Fruit fly (Drosophila melanogaster) whole organism, embryonic: ENCODE results near the gene CG17982.

Experiments used
- Adf1 ChIP-seq: fragments of 200-800 bp; sonication (Bioruptor generic); IDR thresholded peaks from 2 replicates; pipeline ENCODE4 v1.3.6; 2022; ENCODE audit warnings: missing biosample characterization, missing genetic modification characterization
- CG10366 ChIP-seq: fragments of 200-800 bp; sonication (Bioruptor generic); IDR thresholded peaks from 2 replicates; pipeline ENCODE4 v1.3.6; 2022; ENCODE audit warnings: missing biosample characterization, missing genetic modification characterization
- CG10959 ChIP-seq: fragments of 200-800 bp; sonication (Bioruptor generic); IDR thresholded peaks from 2 replicates; pipeline ENCODE4 v1.3.6; 2022; ENCODE audit warnings: missing biosample characterization, missing genetic modification characterization
- CG11093 ChIP-seq: fragments of 200-800 bp; sonication (Bioruptor generic); IDR thresholded peaks from 3 replicates; pipeline ENCODE4 v1.3.6; 2022; ENCODE audit warnings: missing biosample characterization, missing genetic modification characterization
- CG1792 ChIP-seq: fragments of 200-800 bp; sonication (Bioruptor generic); optimal IDR thresholded peaks from 2 replicates; lab custom pipeline; 2016; ENCODE audit warnings: missing biosample characterization, missing genetic modification characterization
- CG18476 ChIP-seq: fragments of 200-800 bp; sonication (Bioruptor generic); optimal IDR thresholded peaks from 2 replicates; lab custom pipeline; 2016; ENCODE audit warnings: missing biosample characterization, mild to moderate bottlenecking, missing genetic modification characterization
- CG18619 ChIP-seq: fragments of 200-800 bp; sonication (Bioruptor generic); optimal IDR thresholded peaks from 3 replicates; lab custom pipeline; 2017; ENCODE audit warnings: missing biosample characterization, mild to moderate bottlenecking, missing genetic modification characterization
- CG32532 ChIP-seq: fragments of 200-800 bp; sonication (Bioruptor generic); IDR thresholded peaks from 2 replicates; pipeline ENCODE4 v1.3.6; 2022; ENCODE audit warnings: missing biosample characterization, missing genetic modification characterization
- CG3281 ChIP-seq: fragments of 200-800 bp; sonication (Bioruptor generic); optimal IDR thresholded peaks from 3 replicates; lab custom pipeline; 2017; ENCODE audit warnings: missing biosample characterization, mild to moderate bottlenecking, missing genetic modification characterization
- CG34376 ChIP-seq: fragments of 200-800 bp; sonication (Bioruptor generic); optimal IDR thresholded peaks from 2 replicates; lab custom pipeline; 2018; ENCODE audit warnings: missing biosample characterization, mild to moderate bottlenecking, missing genetic modification characterization
- CG5245 ChIP-seq: fragments of 200-800 bp; sonication (Bioruptor generic); optimal IDR thresholded peaks from 3 replicates; lab custom pipeline; 2016; ENCODE audit warnings: missing biosample characterization, missing genetic modification characterization
- CG7271 ChIP-seq: fragments of 200-800 bp; sonication (Bioruptor generic); optimal IDR thresholded peaks from 2 replicates; lab custom pipeline; 2018; ENCODE audit warnings: missing biosample characterization, mild to moderate bottlenecking, missing genetic modification characterization, moderate library complexity
- CG8944 ChIP-seq: fragments of 200-800 bp; sonication (Bioruptor generic); optimal IDR thresholded peaks from 3 replicates; lab custom pipeline; 2016; ENCODE audit warnings: missing biosample characterization, missing genetic modification characterization
- CkIIα-i1 ChIP-seq: fragments of 200-800 bp; sonication (Bioruptor generic); IDR thresholded peaks from 2 replicates; pipeline ENCODE4 v1.3.6; 2022; ENCODE audit warnings: missing biosample characterization, missing genetic modification characterization
- CrebB ChIP-seq: fragments of 200-800 bp; sonication (Bioruptor generic); optimal IDR thresholded peaks from 3 replicates; lab custom pipeline; 2018; ENCODE audit warnings: missing biosample characterization, mild to moderate bottlenecking, missing genetic modification characterization
- Deaf1 ChIP-seq: fragments of 200-800 bp; optimal IDR thresholded peaks from 3 replicates; lab custom pipeline; 2019; ENCODE audit warnings: missing biosample characterization, mild to moderate bottlenecking, missing genetic modification characterization, moderate library complexity
- Dp ChIP-seq: fragments of 200-800 bp; sonication (Bioruptor generic); optimal IDR thresholded peaks from 2 replicates; lab custom pipeline; 2018; ENCODE audit warnings: missing biosample characterization, mild to moderate bottlenecking, missing genetic modification characterization, moderate library complexity
- Dref ChIP-seq: fragments of 200-800 bp; sonication (Bioruptor generic); IDR thresholded peaks from 2 replicates; pipeline ENCODE4 v1.3.6; 2022; ENCODE audit warnings: missing biosample characterization, missing genetic modification characterization
- Eip74EF ChIP-seq, 2 experiments: fragments of 200-800 bp in 1 of 2; fragments of >200 bp in 1 of 2; sonication (Bioruptor generic) in 1 of 2; optimal IDR thresholded peaks; 2 replicates each; lab custom pipeline; 2017 to 2019; ENCODE audit warnings: missing biosample characterization in 2 of 2, missing genetic modification characterization in 2 of 2, mild to moderate bottlenecking in 1 of 2, moderate library complexity in 1 of 2
- Hand ChIP-seq: fragments of 200-800 bp; sonication (Bioruptor generic); optimal IDR thresholded peaks from 2 replicates; lab custom pipeline; 2017; ENCODE audit warnings: mild to moderate bottlenecking, missing biosample characterization, missing genetic modification reagents, missing genetic modification characterization
- Hr3 ChIP-seq: fragments of 200-800 bp; sonication (Bioruptor generic); optimal IDR thresholded peaks from 3 replicates; lab custom pipeline; 2016; ENCODE audit warnings: missing biosample characterization, missing genetic modification characterization
- Hr39 ChIP-seq: fragments of >200 bp; optimal IDR thresholded peaks from 2 replicates; lab custom pipeline; 2017
- Lim3 ChIP-seq: fragments of 200-800 bp; sonication (Bioruptor generic); IDR thresholded peaks from 2 replicates; pipeline ENCODE4 v1.3.6; 2022; ENCODE audit warnings: missing biosample characterization, missing genetic modification characterization
- Lpt ChIP-seq: fragments of >200 bp; optimal IDR thresholded peaks from 2 replicates; lab custom pipeline; 2018; ENCODE audit warnings: missing biosample characterization, missing genetic modification characterization
- Mad ChIP-seq: fragments of 200-800 bp; sonication (Bioruptor generic); optimal IDR thresholded peaks from 2 replicates; lab custom pipeline; 2016; ENCODE audit warnings: missing biosample characterization, missing genetic modification characterization
- Ravus ChIP-seq: fragments of 200-800 bp; sonication (Bioruptor generic); IDR thresholded peaks from 2 replicates; pipeline ENCODE4 v1.3.6; 2022; ENCODE audit warnings: missing biosample characterization, missing genetic modification characterization
- Sry-β ChIP-seq: fragments of 200-800 bp; sonication (Bioruptor generic); optimal IDR thresholded peaks from 2 replicates; lab custom pipeline; 2018; ENCODE audit warnings: missing biosample characterization, mild to moderate bottlenecking, missing genetic modification characterization, moderate library complexity
- Trl ChIP-seq, 3 experiments: fragments of >200 bp in 2 of 3; fragments of 200-800 bp in 1 of 3; sonication (Bioruptor generic) in 1 of 3; optimal IDR thresholded peaks; 2 replicates in 1 of 3; 3 replicates in 2 of 3; lab custom pipeline; 2016 to 2017; ENCODE audit warnings: missing biosample characterization in 1 of 3, missing genetic modification characterization in 1 of 3
- Usf ChIP-seq: fragments of 200-800 bp; sonication (Bioruptor generic); optimal IDR thresholded peaks from 2 replicates; lab custom pipeline; 2017; ENCODE audit warnings: missing genotype, missing biosample characterization, missing genetic modification characterization
- ab ChIP-seq: fragments of 200-800 bp; sonication (Bioruptor generic); optimal IDR thresholded peaks from 2 replicates; lab custom pipeline; 2016; ENCODE audit warnings: missing biosample characterization, missing genetic modification characterization
- abd-A ChIP-seq: fragments of 200-800 bp; sonication (Bioruptor generic); optimal IDR thresholded peaks from 3 replicates; lab custom pipeline; 2019; ENCODE audit warnings: missing biosample characterization, mild to moderate bottlenecking, missing genetic modification characterization, moderate library complexity
- br ChIP-seq: fragments of >200 bp; optimal IDR thresholded peaks from 2 replicates; lab custom pipeline; 2017
- cg ChIP-seq: fragments of 200-800 bp; sonication (Bioruptor generic); optimal IDR thresholded peaks from 3 replicates; lab custom pipeline; 2019; ENCODE audit warnings: missing biosample characterization, mild to moderate bottlenecking, missing genetic modification characterization, moderate library complexity
- croc ChIP-seq: fragments of 200-800 bp; sonication (Bioruptor generic); conservative IDR thresholded peaks from 3 replicates; pipeline ENCODE4 v1.3.6; 2022; ENCODE audit warnings: missing biosample characterization, missing genetic modification characterization
- dpn ChIP-seq, 2 experiments: fragments of 200-800 bp; sonication (Bioruptor generic); optimal IDR thresholded peaks; 3 replicates each; lab custom pipeline; 2016; ENCODE audit warnings: missing biosample characterization in 2 of 2, missing genetic modification characterization in 2 of 2
- emc ChIP-seq: fragments of 200-800 bp; sonication (Bioruptor generic); optimal IDR thresholded peaks from 2 replicates; lab custom pipeline; 2016; ENCODE audit warnings: missing biosample characterization, missing genetic modification characterization
- hth ChIP-seq: fragments of >200 bp; optimal IDR thresholded peaks from 2 replicates; lab custom pipeline; 2017; ENCODE audit warnings: inconsistent platforms
- lbe ChIP-seq: fragments of 200-800 bp; sonication (Bioruptor generic); optimal IDR thresholded peaks from 2 replicates; lab custom pipeline; 2016; ENCODE audit warnings: missing biosample characterization, mild to moderate bottlenecking, missing genetic modification characterization
- org-1 ChIP-seq: fragments of 200-800 bp; sonication (Bioruptor generic); optimal IDR thresholded peaks from 2 replicates; lab custom pipeline; 2017; ENCODE audit warnings: missing biosample characterization, missing genetic modification characterization
- pros ChIP-seq: fragments of 200-800 bp; sonication (Bioruptor generic); optimal IDR thresholded peaks from 3 replicates; lab custom pipeline; 2019; ENCODE audit warnings: missing biosample characterization, mild to moderate bottlenecking, missing genetic modification characterization, moderate library complexity
- sima ChIP-seq: fragments of 200-800 bp; sonication (Bioruptor generic); optimal IDR thresholded peaks from 2 replicates; lab custom pipeline; 2016; ENCODE audit warnings: missing biosample characterization, missing genetic modification characterization
- sqz ChIP-seq: fragments of 200-800 bp; sonication (Bioruptor generic); optimal IDR thresholded peaks from 3 replicates; lab custom pipeline; 2018; ENCODE audit warnings: missing biosample characterization, mild to moderate bottlenecking, missing genetic modification characterization
- tgo ChIP-seq: fragments of 200-800 bp; sonication (Bioruptor generic); IDR thresholded peaks from 3 replicates; pipeline ENCODE4 v1.3.6; 2022; ENCODE audit warnings: missing biosample characterization, missing genetic modification characterization
- vnd ChIP-seq: fragments of 200-800 bp; sonication (Bioruptor generic); IDR thresholded peaks from 3 replicates; pipeline ENCODE4 v1.3.6; 2022; ENCODE audit warnings: missing biosample characterization, missing genetic modification characterization; ENCODE audit not compliant: partially characterized antibody
- wek ChIP-seq: fragments of 200-800 bp; sonication (Bioruptor generic); optimal IDR thresholded peaks from 3 replicates; lab custom pipeline; 2018; ENCODE audit warnings: missing biosample characterization, mild to moderate bottlenecking, missing genetic modification characterization, moderate library complexity

Gene CG17982

DNA sequence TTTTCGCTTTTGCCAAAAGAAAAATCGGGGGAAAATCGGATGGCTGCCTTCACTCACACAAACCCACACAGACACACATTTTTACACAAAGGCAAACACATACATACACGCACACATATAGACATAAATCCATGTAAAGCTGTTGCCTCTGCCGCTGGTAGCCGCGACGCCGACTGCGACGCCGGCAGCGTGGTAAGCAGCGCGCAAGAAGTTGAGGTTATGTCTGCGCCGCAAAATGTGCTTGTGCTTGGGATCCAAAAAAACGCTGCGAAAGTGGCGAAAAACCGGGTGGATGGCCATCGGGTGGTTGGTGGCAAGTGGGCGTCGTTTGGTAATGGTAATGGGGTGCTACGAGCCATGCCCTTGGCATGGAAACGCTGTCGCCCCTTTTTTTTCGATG, 36.2 kb upstream of the CG17982 start (continued):
- TF ChIP-seq Adf1: peak; percentile 93
- no peak for TF ChIP-seq sima (GFP tag; lab: Kevin White, UChicago)
- TF ChIP-seq Eip74EF (GFP tag; optimal IDR thresholded peaks at IDR 0.05; lab: Kevin White, UChicago): no peak
- no peak for TF ChIP-seq CG1792 (GFP tag; lab: Kevin White, UChicago)
- TF ChIP-seq Trl (optimal IDR thresholded peaks at IDR 0.05; lab: Kevin White, UChicago): no peak
- TF ChIP-seq Trl (GFP tag; optimal IDR thresholded peaks at IDR 0.05; lab: Kevin White, UChicago): no peak
- TF ChIP-seq CG10366 (GFP tag; lab: Robert Waterston, UW): no peak
- TF ChIP-seq Hand (GFP tag; lab: Kevin White, UChicago): no peak
- 0 out of 2 replicates have a peak, but pooled peaks have one; percentile 16 for TF ChIP-seq CG32532 (GFP tag; lab: Robert Waterston, UW)
- no peak for TF ChIP-seq Usf (GFP tag; lab: Kevin White, UChicago)
- TF ChIP-seq hth (lab: Kevin White, UChicago): no peak
- no peak for TF ChIP-seq CG7271 (tag; lab: Kevin White, UChicago)
- TF ChIP-seq CG18619 (GFP tag; lab: Kevin White, UChicago): no peak
- no peak for TF ChIP-seq Dp (GFP tag; lab: Kevin White, UChicago)
- TF ChIP-seq Hr3 (GFP tag; lab: Kevin White, UChicago): no peak
- no peak for TF ChIP-seq wek
- TF ChIP-seq CG11093 (GFP tag; lab: Robert Waterston, UW): no peak
- peak; percentile 29 for TF ChIP-seq cg (GFP tag; lab: Kevin White, UChicago)
- TF ChIP-seq Deaf1 (tag; lab: Kevin White, UChicago): peak; percentile 33
- TF ChIP-seq abd-A (tag; lab: Kevin White, UChicago): peak; percentile 46
- no peak for TF ChIP-seq ab (GFP tag; lab: Kevin White, UChicago)
- no peak for TF ChIP-seq br (lab: Kevin White, UChicago)
- TF ChIP-seq Lpt (GFP tag; lab: Kevin White, UChicago): no peak
- TF ChIP-seq pros (GFP tag; lab: Kevin White, UChicago): no peak
- TF ChIP-seq Sry-β (GFP tag; lab: Kevin White, UChicago): no peak
- TF ChIP-seq croc: no peak
- no peak for TF ChIP-seq CG18476 (GFP tag; lab: Kevin White, UChicago)
- no peak for TF ChIP-seq CG10959 (GFP tag; lab: Robert Waterston, UW)

DNA sequence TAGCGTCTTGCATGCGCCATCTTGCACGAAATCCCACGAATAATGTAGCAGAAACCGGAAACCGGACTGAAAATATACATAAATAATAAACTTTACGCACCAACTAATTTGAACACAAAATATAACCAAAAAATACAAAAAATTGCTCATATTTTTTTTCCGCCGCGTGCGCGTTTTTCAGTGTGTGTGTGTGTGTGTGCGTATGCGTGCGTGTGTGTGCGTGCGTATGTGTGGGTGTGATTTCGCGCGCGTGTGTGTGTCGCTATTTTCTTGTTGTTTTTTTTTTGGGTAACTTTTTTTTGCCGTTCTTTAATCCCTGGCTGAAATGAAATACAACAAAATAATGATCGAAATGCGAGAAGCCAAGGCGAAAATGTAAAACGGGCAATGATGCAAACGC, 35.4 kb upstream of the CG17982 start:
- TF ChIP-seq Eip74EF (GFP tag; optimal IDR thresholded peaks at IDR 0.05; lab: Kevin White, UChicago) (no peak), CG3281 (GFP tag; lab: Kevin White, UChicago) (no peak), org-1 (GFP tag; lab: Kevin White, UChicago) (no peak), cg (GFP tag; lab: Kevin White, UChicago) (peak; percentile 22), Lim3 (GFP tag; lab: Robert Waterston, UW) (no peak), vnd (no peak), Ravus (no peak), CG8944 (GFP tag; lab: Kevin White, UChicago) (no peak), CrebB (tag; lab: Kevin White, UChicago) (no peak), Dref (GFP tag; lab: Robert Waterston, UW) (no peak), Hr39 (peak; percentile 94), CG34376 (no peak), sqz (GFP tag; lab: Kevin White, UChicago) (peak; percentile 36), CG5245 (GFP tag; lab: Kevin White, UChicago) (no peak), Mad (no peak), emc (no peak), CkIIα-i1 (GFP tag; lab: Robert Waterston, UW) (no peak), lbe (GFP tag; lab: Kevin White, UChicago) (no peak), tgo (GFP tag; lab: Robert Waterston, UW) (no peak), dpn (GFP tag; optimal IDR thresholded peaks at IDR 0.05; lab: Kevin White, UChicago) (no peak)
